Worm (Caenorhabditis elegans) whole organism, midembryonic: ENCODE results near the gene R04B3.3.
A peak's percentile ranks its signal among the peaks of the same experiment; 100 is the strongest.

Experiments
- T22C8.4 ChIP-seq: fragments of 200-800 bp; sonication (Bioruptor generic); IDR thresholded peaks from 2 replicates; pipeline ENCODE4 v1.3.6; 2022; ENCODE audit warnings: missing genetic modification characterization, missing compliant biosample characterization
- cog-1 ChIP-seq: sonication (generic microtip); optimal IDR thresholded peaks from 2 replicates; lab custom pipeline; 2016; ENCODE audit warnings: missing genetic modification characterization, missing compliant biosample characterization
- flt-1 ChIP-seq: fragments of 200-800 bp; sonication (Bioruptor generic); IDR thresholded peaks from 2 replicates; pipeline ENCODE4 v1.3.6; 2022; ENCODE audit warnings: missing genetic modification characterization, missing compliant biosample characterization
- klf-2 ChIP-seq: fragments of 200-800 bp; sonication (Bioruptor generic); conservative IDR thresholded peaks from 2 replicates; pipeline ENCODE4 v1.3.6; 2022; ENCODE audit warnings: missing genetic modification reagents, missing genetic modification characterization, missing compliant biosample characterization
- med-1 ChIP-seq: sonication (generic microtip); optimal IDR thresholded peaks from 2 replicates; lab custom pipeline; 2017; ENCODE audit warnings: missing genetic modification characterization, mild to moderate bottlenecking, missing compliant biosample characterization, antibody characterized with exemption, missing genetic modification reagents; ENCODE audit not compliant: insufficient read depth
- ref-1 ChIP-seq: fragments of 200-800 bp; sonication (Bioruptor generic); conservative IDR thresholded peaks from 2 replicates; pipeline ENCODE4 v1.3.6; 2022; ENCODE audit warnings: missing genetic modification reagents, missing genetic modification characterization, missing compliant biosample characterization
- tab-1 ChIP-seq: fragments of 200-800 bp; sonication (Bioruptor generic); IDR thresholded peaks from 2 replicates; pipeline ENCODE4 v1.3.6; 2022; ENCODE audit warnings: missing genetic modification characterization, missing compliant biosample characterization
- ztf-23 ChIP-seq: fragments of 200-800 bp; sonication (Bioruptor generic); IDR thresholded peaks from 2 replicates; pipeline ENCODE4 v1.3.6; 2022; ENCODE audit warnings: missing genetic modification reagents, missing genetic modification characterization, missing compliant biosample characterization
- ztf-29 ChIP-seq: fragments of 200-800 bp; sonication (Bioruptor generic); IDR thresholded peaks from 2 replicates; pipeline ENCODE4 v1.3.6; 2022; ENCODE audit warnings: missing genetic modification reagents, missing genetic modification characterization, missing compliant biosample characterization

The R04B3.3 gene

DNA sequence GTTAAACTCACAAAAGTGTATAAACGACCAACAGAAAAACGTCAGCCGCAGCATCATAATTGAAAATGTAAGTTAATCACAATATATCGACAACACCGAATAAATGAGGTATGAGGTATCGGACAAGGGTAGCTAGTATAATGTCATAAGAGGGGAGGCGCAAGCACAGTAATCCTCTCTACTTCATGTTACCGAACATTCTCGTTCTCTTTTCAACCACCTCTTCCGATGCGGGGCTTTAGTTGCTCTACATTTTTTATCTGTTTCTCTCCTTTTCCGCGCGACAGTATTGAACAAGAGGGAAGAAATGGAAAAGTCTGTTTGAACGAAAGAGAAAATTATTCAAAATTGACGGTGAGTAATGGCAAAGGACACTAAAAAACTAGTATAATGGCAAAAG, at the start of gene R04B3.3:
Gene R04B3.3, minus strand, starts transcription at position 101 of the 400 bp plus-strand sequence.
- TF ChIP-seq klf-2 (GFP tag; lab: Robert Waterston, UW): no peak
- no peak for TF ChIP-seq ztf-23
- no peak for TF ChIP-seq ztf-29 (GFP tag; lab: Robert Waterston, UW)
- TF ChIP-seq cog-1 (tag; lab: Kevin White, UChicago): no peak
- no peak for TF ChIP-seq tab-1 (GFP tag; lab: Robert Waterston, UW)
- no peak for TF ChIP-seq T22C8.4 (GFP tag; lab: Robert Waterston, UW)
- no peak for TF ChIP-seq med-1
- no peak for TF ChIP-seq flt-1
- TF ChIP-seq ref-1 (GFP tag; lab: Robert Waterston, UW): no peak

DNA sequence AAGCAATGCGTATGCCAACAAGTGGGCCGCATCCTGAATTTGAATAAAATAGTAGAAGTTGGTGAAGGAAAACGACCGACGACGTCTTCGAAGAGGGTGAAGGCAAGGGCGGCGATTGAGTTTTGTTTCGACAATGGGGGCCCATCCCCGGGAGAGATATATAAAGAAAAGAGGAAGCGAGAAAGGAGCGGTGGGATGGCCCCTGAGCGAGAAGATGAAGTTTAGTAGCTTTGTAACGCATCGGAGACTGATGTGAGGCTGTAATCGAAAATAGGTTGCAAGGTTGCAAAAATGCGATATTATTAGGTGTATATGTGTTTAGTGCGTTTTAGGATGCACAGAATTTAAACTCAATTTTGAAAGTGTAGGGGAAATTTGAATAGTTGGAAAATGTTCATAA, 46.9 kb upstream of the R04B3.3 start:
- TF ChIP-seq ztf-29 (GFP tag; lab: Robert Waterston, UW) (no peak), ref-1 (GFP tag; lab: Robert Waterston, UW) (no peak), med-1 (no peak)

DNA sequence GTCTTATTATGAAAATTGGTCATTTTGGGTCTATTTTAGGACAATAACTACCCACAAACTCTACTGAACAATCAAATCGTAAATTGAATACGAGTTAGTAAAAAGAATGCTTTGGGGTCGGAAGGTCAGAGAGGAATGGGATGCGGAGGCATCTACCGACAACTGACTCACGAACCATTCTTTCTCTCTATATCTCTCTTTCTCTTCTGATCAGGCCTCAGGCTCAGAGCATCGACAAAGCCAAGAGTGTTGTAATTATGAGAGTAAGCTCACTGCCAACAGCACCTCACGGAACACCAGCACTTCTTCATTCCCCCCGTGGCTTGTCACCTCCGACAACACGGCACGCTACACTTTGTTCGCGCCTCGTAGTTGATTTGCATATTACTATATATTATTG, 44.7 kb upstream of the R04B3.3 start:
- TF ChIP-seq ztf-23 (no peak), klf-2 (GFP tag; lab: Robert Waterston, UW) (no peak), tab-1 (GFP tag; lab: Robert Waterston, UW) (no peak), T22C8.4 (GFP tag; lab: Robert Waterston, UW) (no peak), ref-1 (GFP tag; lab: Robert Waterston, UW) (no peak), cog-1 (tag; lab: Kevin White, UChicago) (no peak), flt-1 (no peak), ztf-29 (GFP tag; lab: Robert Waterston, UW) (no peak), med-1 (no peak)

DNA sequence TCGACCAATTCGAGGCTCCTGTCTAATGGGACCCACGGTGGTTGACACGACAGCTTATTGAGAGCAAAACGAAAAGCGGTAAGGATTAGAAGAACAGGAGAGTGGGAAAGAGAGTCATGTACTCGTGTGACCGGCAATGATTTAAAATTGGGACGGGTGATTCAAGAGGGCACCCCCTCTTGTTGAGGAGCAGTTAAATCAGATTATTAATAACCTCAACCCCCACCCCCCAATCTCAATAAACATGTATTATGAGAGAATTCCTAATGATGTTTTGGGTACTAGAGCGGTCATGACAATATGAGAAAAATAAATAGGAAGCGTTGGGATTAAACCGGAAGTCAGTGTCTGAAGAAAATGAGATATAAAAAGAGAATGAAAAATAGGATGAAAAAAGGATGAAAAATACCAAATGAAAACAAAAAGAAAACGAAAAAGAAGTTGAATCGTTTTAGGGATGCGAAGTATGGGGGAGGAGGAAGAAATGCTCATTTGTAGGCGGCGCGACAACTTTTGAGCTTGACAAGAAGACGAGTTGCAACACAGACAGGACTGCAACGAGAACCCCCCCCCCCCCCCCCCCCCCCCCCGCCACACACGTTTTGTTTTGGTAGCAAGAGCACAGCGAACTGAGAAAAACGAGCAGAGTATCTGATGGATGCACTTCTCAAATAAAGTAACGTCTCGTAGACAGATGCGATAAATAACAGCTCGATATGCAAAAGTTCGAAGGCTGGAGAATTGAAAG, 41.4 kb upstream of the R04B3.3 start:
- TF ChIP-seq med-1 (no peak), ref-1 (GFP tag; lab: Robert Waterston, UW) (no peak), ztf-29 (GFP tag; lab: Robert Waterston, UW) (no peak), cog-1 (tag; lab: Kevin White, UChicago) (no peak), T22C8.4 (GFP tag; lab: Robert Waterston, UW) (no peak), tab-1 (GFP tag; lab: Robert Waterston, UW) (no peak), ztf-23 (no peak), flt-1 (no peak), klf-2 (GFP tag; lab: Robert Waterston, UW) (no peak)

DNA sequence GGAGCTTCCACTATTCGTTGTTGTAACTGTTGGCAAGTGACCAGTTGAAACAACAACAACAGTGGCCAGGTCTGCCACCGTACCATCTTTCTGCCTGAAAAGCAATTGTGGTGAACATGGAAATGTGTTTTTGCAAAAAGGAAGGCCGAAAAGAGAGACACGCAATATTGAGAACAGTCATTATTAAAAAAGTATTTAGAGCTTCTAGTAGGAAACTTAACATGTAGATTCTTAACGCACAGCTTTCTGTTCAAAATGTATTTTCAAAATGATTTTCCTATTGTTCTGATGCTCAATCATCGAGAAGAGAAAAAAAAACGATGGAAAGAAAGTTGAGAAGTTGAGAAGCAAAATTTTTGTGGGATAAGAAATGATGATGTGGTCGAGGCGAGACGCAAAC, 39.5 kb upstream of the R04B3.3 start, which contains the start of gene syg-1:
Gene syg-1, minus strand, starts transcription at position 101 of the 400 bp plus-strand sequence.
- no peak for TF ChIP-seq ztf-23
- TF ChIP-seq tab-1 (GFP tag; lab: Robert Waterston, UW): no peak
- no peak for TF ChIP-seq ztf-29 (GFP tag; lab: Robert Waterston, UW)
- no peak for TF ChIP-seq flt-1
- TF ChIP-seq cog-1 (tag; lab: Kevin White, UChicago): no peak
- no peak for TF ChIP-seq klf-2 (GFP tag; lab: Robert Waterston, UW)
- TF ChIP-seq ref-1 (GFP tag; lab: Robert Waterston, UW): no peak
- no peak for TF ChIP-seq T22C8.4 (GFP tag; lab: Robert Waterston, UW)

DNA sequence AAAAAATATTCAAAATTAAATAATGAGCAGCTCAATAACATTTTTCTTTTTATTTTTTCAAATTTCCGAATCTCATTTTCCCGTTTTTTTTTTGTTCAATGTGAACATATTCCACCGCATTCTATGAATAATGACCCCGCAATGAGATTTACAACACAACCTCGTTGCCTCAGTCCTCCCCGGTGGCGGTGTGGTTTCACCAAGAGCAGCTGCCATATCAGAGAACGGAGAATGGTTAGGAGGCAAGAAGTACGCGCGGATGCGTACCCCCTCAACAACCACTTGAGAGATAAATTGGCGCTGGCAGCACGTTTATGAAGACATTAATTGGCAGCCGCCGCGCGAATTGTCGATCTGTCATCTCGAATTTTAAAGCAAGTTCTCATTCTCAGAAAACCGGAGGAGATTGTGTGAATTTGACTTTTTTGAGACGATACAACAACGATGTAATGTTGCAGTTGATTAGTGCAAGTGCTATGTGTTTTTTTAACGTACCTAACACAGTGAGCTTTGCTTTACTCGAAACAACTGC, 38.0 kb upstream of the R04B3.3 start:
- no peak for TF ChIP-seq ztf-29 (GFP tag; lab: Robert Waterston, UW)
- TF ChIP-seq tab-1 (GFP tag; lab: Robert Waterston, UW): no peak
- TF ChIP-seq med-1: no peak
- no peak for TF ChIP-seq T22C8.4 (GFP tag; lab: Robert Waterston, UW)
- no peak for TF ChIP-seq ztf-23
- peak; percentile 22 for TF ChIP-seq cog-1 (tag; lab: Kevin White, UChicago)
- no peak for TF ChIP-seq klf-2 (GFP tag; lab: Robert Waterston, UW)

DNA sequence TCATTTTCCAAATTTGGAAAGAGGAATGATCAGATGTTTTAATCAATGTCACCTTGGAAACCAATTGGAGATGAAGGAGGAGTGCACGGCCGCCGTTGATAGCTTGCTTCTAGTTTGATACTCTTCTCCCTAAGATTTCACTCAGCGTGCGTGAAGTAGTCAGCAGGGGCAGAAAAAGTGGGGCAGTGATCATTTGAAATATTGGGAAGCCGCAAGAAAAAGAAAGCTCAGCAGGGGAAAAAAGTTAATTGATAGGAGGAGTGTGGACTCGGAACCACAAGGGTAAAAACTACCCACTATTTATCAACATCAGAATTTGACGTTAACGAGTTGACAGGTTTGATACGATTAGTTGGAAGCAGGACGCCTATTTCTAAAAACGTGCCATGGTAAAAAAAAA, 32.7 kb upstream of the R04B3.3 start, which contains the start of gene K02E10.7:
Gene K02E10.7, minus strand, starts transcription at position 101 of the 400 bp plus-strand sequence.
- TF ChIP-seq cog-1 (tag; lab: Kevin White, UChicago): no peak
- TF ChIP-seq tab-1 (GFP tag; lab: Robert Waterston, UW): no peak
- no peak for TF ChIP-seq ztf-29 (GFP tag; lab: Robert Waterston, UW)
- TF ChIP-seq ztf-23: no peak
- no peak for TF ChIP-seq klf-2 (GFP tag; lab: Robert Waterston, UW)
- TF ChIP-seq ref-1 (GFP tag; lab: Robert Waterston, UW): no peak
- TF ChIP-seq med-1: no peak
- TF ChIP-seq flt-1: no peak
- TF ChIP-seq T22C8.4 (GFP tag; lab: Robert Waterston, UW): no peak

DNA sequence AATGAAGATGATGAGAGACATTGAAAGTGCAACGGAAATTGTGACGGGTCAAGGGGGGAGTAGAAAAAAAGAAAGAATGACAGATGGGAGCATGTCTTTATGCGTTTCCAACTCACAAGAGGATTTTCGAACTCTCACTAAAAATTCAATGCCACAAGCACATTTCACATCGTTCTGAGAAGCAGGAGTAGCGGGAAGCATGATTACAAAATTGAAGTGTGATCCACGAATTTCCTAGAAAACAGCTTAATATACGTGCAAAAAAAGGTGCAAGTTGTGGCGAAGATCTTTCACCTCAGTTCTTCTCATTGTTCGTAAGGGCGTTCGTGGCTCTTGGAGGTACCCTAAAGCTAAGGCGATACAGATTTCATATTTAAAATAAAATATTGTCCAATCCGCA, 31.0 kb upstream of the R04B3.3 start:
- no peak for TF ChIP-seq klf-2 (GFP tag; lab: Robert Waterston, UW)
- TF ChIP-seq T22C8.4 (GFP tag; lab: Robert Waterston, UW): no peak
- TF ChIP-seq tab-1 (GFP tag; lab: Robert Waterston, UW): no peak
- no peak for TF ChIP-seq ref-1 (GFP tag; lab: Robert Waterston, UW)
- TF ChIP-seq ztf-29 (GFP tag; lab: Robert Waterston, UW): no peak
- no peak for TF ChIP-seq cog-1 (tag; lab: Kevin White, UChicago)
- no peak for TF ChIP-seq med-1
- TF ChIP-seq flt-1: no peak
- TF ChIP-seq ztf-23: no peak

DNA sequence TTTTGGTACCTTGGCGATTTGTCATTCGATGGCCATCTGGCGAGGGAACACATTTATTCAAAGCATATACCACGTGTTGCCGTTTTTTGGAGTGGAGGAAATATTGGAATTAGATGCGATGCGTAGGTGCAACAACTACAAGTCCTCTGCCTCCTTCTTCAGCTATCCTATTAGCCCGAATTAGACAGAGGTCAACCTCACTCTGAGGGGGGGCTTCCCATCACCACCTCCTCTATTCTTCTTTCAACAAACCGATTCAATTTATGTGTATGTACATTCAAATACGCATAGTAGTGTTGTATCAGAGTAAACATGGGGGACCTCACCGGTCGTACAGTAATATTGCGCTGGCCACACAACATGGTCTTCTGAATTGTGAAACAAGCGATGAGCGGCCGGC, 22.0 kb upstream of the R04B3.3 start:
- TF ChIP-seq ztf-29 (GFP tag; lab: Robert Waterston, UW) (0 out of 2 replicates have a peak, but pooled peaks have one; percentile 23), T22C8.4 (GFP tag; lab: Robert Waterston, UW) (no peak)

DNA sequence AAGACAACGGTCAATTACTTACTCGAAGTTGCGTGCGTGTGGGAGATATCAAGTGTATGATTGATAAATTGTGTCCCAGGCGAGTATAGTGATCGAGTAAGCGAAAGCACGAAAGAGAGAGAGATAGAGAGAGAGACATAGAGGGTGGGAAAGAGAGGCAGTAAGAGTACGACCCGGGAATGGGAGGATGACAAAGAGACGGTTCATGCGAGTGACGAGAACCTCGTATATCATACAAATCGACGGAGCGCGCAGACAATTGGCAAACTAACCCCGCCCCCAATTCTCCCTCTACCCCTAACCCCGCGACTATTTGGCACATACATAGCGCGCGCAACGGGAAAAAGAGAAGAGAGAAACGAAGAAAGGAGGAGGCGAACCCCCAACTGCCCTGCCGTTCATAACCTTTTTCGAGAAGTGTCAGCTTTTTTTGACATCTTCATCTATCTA, 20.1 kb upstream of the R04B3.3 start, which contains the start of gene rabr-1:
Gene rabr-1, plus strand, starts transcription at position 316 of the 450 bp plus-strand sequence.
- TF ChIP-seq tab-1 (GFP tag; lab: Robert Waterston, UW) (0 out of 2 replicates have a peak, but pooled peaks have one; percentile 56), ztf-29 (GFP tag; lab: Robert Waterston, UW) (no peak)
